Fruit fly (Drosophila melanogaster): ENCODE results near the gene ttk.

ttk gene

DNA sequence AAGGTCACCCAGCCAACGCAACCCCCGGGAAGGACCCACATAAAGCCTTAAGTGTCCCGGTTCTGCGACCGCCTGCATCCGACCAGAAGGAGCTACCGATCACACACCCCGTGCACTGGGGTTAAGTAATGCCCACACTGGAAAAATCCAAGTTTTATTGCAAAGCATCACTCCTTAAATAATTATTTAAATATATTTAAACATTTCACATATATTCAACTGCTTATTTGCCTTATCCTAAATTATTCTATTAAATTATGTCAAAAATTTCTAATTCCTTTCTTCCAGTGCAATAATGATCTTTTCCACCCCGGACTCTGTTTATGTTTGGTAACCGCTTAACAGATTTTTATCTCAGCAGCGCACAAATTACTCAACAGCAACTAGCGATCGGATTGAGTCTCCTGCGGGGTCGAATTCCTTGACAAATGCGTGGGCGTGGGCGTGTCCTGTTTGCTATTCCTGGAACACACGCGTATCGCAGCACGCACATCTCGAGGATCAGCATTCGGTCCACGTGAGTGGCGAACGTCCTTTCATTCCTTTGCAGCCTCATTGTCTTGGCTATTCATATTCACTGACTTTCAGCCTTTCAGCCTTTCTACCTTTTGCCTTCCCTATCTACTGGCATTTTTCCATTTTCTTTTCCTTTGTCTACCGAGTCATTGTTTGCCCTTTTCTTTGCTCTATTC lies 9.0 kb upstream of the ttk start (continued):
- no peak for TF ChIP-seq maf-S (GFP tag; optimal IDR thresholded peaks at IDR 0.05)
- peak; percentile 29; the same call in 1 of the 2 replicates for TF ChIP-seq onecut (GFP tag; IDR thresholded peaks at IDR 0.05)
- no peak for TF ChIP-seq ato (GFP tag; IDR thresholded peaks at IDR 0.05; ENCODE audit: partially characterized antibody)
- no peak for TF ChIP-seq Max (GFP tag; optimal IDR thresholded peaks at IDR 0.05)
- TF ChIP-seq z (GFP tag; IDR thresholded peaks at IDR 0.05) = peak; percentile 57; the same call in 1 of the 3 replicates
- peak; percentile 92 for TF ChIP-seq CG4404 (GFP tag; IDR thresholded peaks at IDR 0.05)
- no peak for TF ChIP-seq Neu2 (GFP tag; optimal IDR thresholded peaks at IDR 0.05; ENCODE audit: borderline replicate concordance)
- no peak for TF ChIP-seq Rx (GFP tag; IDR thresholded peaks at IDR 0.05)
- TF ChIP-seq CG12659 (GFP tag; optimal IDR thresholded peaks at IDR 0.05) = no peak
- no peak for TF ChIP-seq mirr (GFP tag; optimal IDR thresholded peaks at IDR 0.05)
- no peak for TF ChIP-seq fd64A (GFP tag; optimal IDR thresholded peaks at IDR 0.05)
- TF ChIP-seq MTF-1 (GFP tag; optimal IDR thresholded peaks at IDR 0.05; ENCODE audit: borderline replicate concordance) = no peak
- no peak for TF ChIP-seq pb (GFP tag; optimal IDR thresholded peaks at IDR 0.05)
- TF ChIP-seq fru (optimal IDR thresholded peaks at IDR 0.05) = no peak
- no peak for TF ChIP-seq CG12071 (GFP tag; optimal IDR thresholded peaks at IDR 0.05)
- no peak for TF ChIP-seq Mad (GFP tag; optimal IDR thresholded peaks at IDR 0.05)
- peak; percentile 49 for TF ChIP-seq ssp (GFP tag; IDR thresholded peaks at IDR 0.05)
- TF ChIP-seq CG7928 (GFP tag; optimal IDR thresholded peaks at IDR 0.05) = no peak
- peak; percentile 82 for TF ChIP-seq fd102C (GFP tag; optimal IDR thresholded peaks at IDR 0.05)
- TF ChIP-seq slp2 (GFP tag; optimal IDR thresholded peaks at IDR 0.05) = no peak
- TF ChIP-seq p53 (GFP tag; optimal IDR thresholded peaks at IDR 0.05) = no peak
- TF ChIP-seq cato (GFP tag; optimal IDR thresholded peaks at IDR 0.05; ENCODE audit: borderline replicate concordance) = no peak
- no peak for TF ChIP-seq CG3163 (GFP tag; optimal IDR thresholded peaks at IDR 0.05)
- no peak for TF ChIP-seq insv (GFP tag; optimal IDR thresholded peaks at IDR 0.05)
- TF ChIP-seq Six4 (GFP tag; optimal IDR thresholded peaks at IDR 0.05) = no peak
- no peak for TF ChIP-seq CG3847 (GFP tag; IDR thresholded peaks at IDR 0.05)
- TF ChIP-seq bcd (GFP tag; optimal IDR thresholded peaks at IDR 0.05) = peak; percentile 11
- TF ChIP-seq vnd (GFP tag; IDR thresholded peaks at IDR 0.05; ENCODE audit: partially characterized antibody) = no peak
- no peak for TF ChIP-seq sob (GFP tag; IDR thresholded peaks at IDR 0.05)
- TF ChIP-seq Ets65A (GFP tag) = no peak
- no peak for TF ChIP-seq YL-1 (GFP tag; optimal IDR thresholded peaks at IDR 0.05)
- TF ChIP-seq CG7745 (tag; optimal IDR thresholded peaks at IDR 0.05) = peak; percentile 64
- no peak for TF ChIP-seq Taf1 (GFP tag; IDR thresholded peaks at IDR 0.05)
- no peak for TF ChIP-seq CG8944 (GFP tag; optimal IDR thresholded peaks at IDR 0.05)
- no peak for TF ChIP-seq ash1 (GFP tag; optimal IDR thresholded peaks at IDR 0.05)
- TF ChIP-seq Mes4 (GFP tag; optimal IDR thresholded peaks at IDR 0.05) = no peak
- no peak for TF ChIP-seq yki (optimal IDR thresholded peaks at IDR 0.05)
- peak; percentile 51 for TF ChIP-seq Ssrp (tag; optimal IDR thresholded peaks at IDR 0.05)
- TF ChIP-seq CG2199 (GFP tag; IDR thresholded peaks at IDR 0.05) = no peak
- TF ChIP-seq tll (GFP tag; optimal IDR thresholded peaks at IDR 0.05) = peak in 1 of 2 experiments; percentile 100
- no peak for TF ChIP-seq Nf-YA (GFP tag; IDR thresholded peaks at IDR 0.05)
- peak; percentile 76 for TF ChIP-seq CG16815 (GFP tag; optimal IDR thresholded peaks at IDR 0.05)
- no peak for TF ChIP-seq CG17802 (tag; optimal IDR thresholded peaks at IDR 0.05)
- no peak for TF ChIP-seq rib (GFP tag; IDR thresholded peaks at IDR 0.05)
- no peak for TF ChIP-seq mam (GFP tag; optimal IDR thresholded peaks at IDR 0.05)
- TF ChIP-seq CG13624 (GFP tag; optimal IDR thresholded peaks at IDR 0.05) = no peak
- peak; percentile 48 for TF ChIP-seq CG8388 (GFP tag; optimal IDR thresholded peaks at IDR 0.05)
- TF ChIP-seq BtbVII (GFP tag; optimal IDR thresholded peaks at IDR 0.05) = no peak
- peak; percentile 16; the same call in 1 of the 2 replicates for TF ChIP-seq CG10366 (GFP tag; IDR thresholded peaks at IDR 0.05)
- no peak for TF ChIP-seq sna (GFP tag; IDR thresholded peaks at IDR 0.05; ENCODE audit: partially characterized antibody)
- TF ChIP-seq dimm (GFP tag; IDR thresholded peaks at IDR 0.05) = no peak

Data from whole organism, embryonic.